In the genomic region with DNA sequence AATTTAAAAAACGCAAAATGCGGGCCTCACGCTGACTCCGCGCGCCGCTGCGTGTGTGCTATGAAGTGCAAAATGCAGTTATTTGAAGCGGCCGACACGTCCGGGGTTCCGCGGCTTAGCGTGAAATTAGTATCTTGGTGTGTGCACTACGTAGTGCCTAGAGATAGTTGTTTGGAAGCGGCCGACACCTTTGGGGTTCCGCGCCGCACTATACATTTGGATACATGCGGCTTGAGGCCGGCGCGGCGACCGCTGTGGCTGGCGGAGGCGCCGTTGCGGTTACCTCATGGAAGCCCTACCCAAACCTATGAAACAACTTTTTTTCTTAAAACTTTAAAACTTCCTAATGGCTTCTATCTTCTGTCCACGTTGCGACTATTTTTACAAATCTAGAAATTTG, we compare ENCODE assay signal across 6 worm cellular contexts.
TF ChIP-seq lines count a peak whose summit lies in the region.

No protein-coding gene starts in this region.

TF ChIP-seq in whole organism, L1 larva, 84 proteins besides CTCF, POLR2A, EP300 and RAD21:
- TF ChIP-seq efl-1 (optimal IDR thresholded peaks at IDR 0.05; lab: Kevin White, UChicago), result no peak
- no peak for TF ChIP-seq efl-1 (GFP tag; optimal IDR thresholded peaks at IDR 0.05 in 1 of 2; lab: Kevin White, UChicago)
- TF ChIP-seq snpc-4 (tag; optimal IDR thresholded peaks at IDR 0.05; lab: Kevin White, UChicago), result peak; percentile 92

TF ChIP-seq in whole organism, L2 larva, 48 proteins besides CTCF, POLR2A, EP300 and RAD21:
- no peak for TF ChIP-seq unc-39 (tag; optimal IDR thresholded peaks at IDR 0.05; lab: Kevin White, UChicago)
- peak; percentile 78 for TF ChIP-seq snpc-4 (tag; optimal IDR thresholded peaks at IDR 0.05; lab: Kevin White, UChicago)

TF ChIP-seq in whole organism, L3 larva, 47 proteins besides CTCF, POLR2A, EP300 and RAD21:
- TF ChIP-seq snpc-4 (tag; optimal IDR thresholded peaks at IDR 0.05; lab: Kevin White, UChicago) (peak; percentile 64), elt-2 (tag; optimal IDR thresholded peaks at IDR 0.05; lab: Kevin White, UChicago) (no peak)
TF ChIP-seq in whole organism, L3 larva: peak in this region for 1.

TF ChIP-seq in whole organism, L4 larva, 104 proteins besides CTCF, POLR2A, EP300 and RAD21:
- no peak for TF ChIP-seq lir-3 (tag; optimal IDR thresholded peaks at IDR 0.05; lab: Kevin White, UChicago)
- TF ChIP-seq set-16 (GFP tag; IDR thresholded peaks at IDR 0.05; lab: Robert Waterston, UW), result peak; percentile 60
- peak; percentile 58 for TF ChIP-seq aha-1 (tag; lab: Kevin White, UChicago)
- no peak for TF ChIP-seq ztf-11 (tag; optimal IDR thresholded peaks at IDR 0.05; lab: Kevin White, UChicago)
TF ChIP-seq in whole organism, L4 larva: peak in this region for 2.

TF ChIP-seq in whole organism, midembryonic, 9 proteins besides CTCF, POLR2A, EP300 and RAD21:
- TF ChIP-seq cog-1 (tag; optimal IDR thresholded peaks at IDR 0.05; lab: Kevin White, UChicago) (no peak), ztf-29 (GFP tag; IDR thresholded peaks at IDR 0.05; lab: Robert Waterston, UW) (peak; percentile 28; the same call in 1 of the 2 replicates), tab-1 (GFP tag; IDR thresholded peaks at IDR 0.05; lab: Robert Waterston, UW) (no peak), flt-1 (GFP tag; IDR thresholded peaks at IDR 0.05; lab: Robert Waterston, UW) (no peak), med-1 (GFP tag; optimal IDR thresholded peaks at IDR 0.05; lab: Kevin White, UChicago; ENCODE audit: insufficient read depth) (no peak), klf-2 (GFP tag; conservative IDR thresholded peaks at IDR 0.05; lab: Robert Waterston, UW) (no peak), T22C8.4 (GFP tag; IDR thresholded peaks at IDR 0.05; lab: Robert Waterston, UW) (no peak), ztf-23 (GFP tag; IDR thresholded peaks at IDR 0.05; lab: Robert Waterston, UW) (no peak)

TF ChIP-seq in whole organism, young adult, 124 proteins besides CTCF, POLR2A, EP300 and RAD21:
- TF ChIP-seq dox-1 (GFP tag; IDR thresholded peaks at IDR 0.05; lab: Robert Waterston, UW), result no peak
- no peak for TF ChIP-seq efl-1 (GFP tag; optimal IDR thresholded peaks at IDR 0.05; lab: Kevin White, UChicago)
- TF ChIP-seq snpc-4 (GFP tag; optimal IDR thresholded peaks at IDR 0.05; lab: Kevin White, UChicago), result peak; percentile 28
- TF ChIP-seq snpc-4 (tag; optimal IDR thresholded peaks at IDR 0.05; lab: Kevin White, UChicago), result peak in 2 of 4 experiments; percentile 84 to 86
- TF ChIP-seq Y95B8A.8 (GFP tag; IDR thresholded peaks at IDR 0.05; lab: Robert Waterston, UW), result no peak
- TF ChIP-seq zfh-2 (GFP tag; conservative IDR thresholded peaks at IDR 0.05; lab: Robert Waterston, UW), result peak; percentile 58
